Fruit fly (Drosophila melanogaster) whole organism, embryonic: ENCODE data around the gene FIG4.
A peak's percentile ranks its signal among the peaks of the same experiment; 100 is the strongest.

ENCODE experiments used
- Atf-2 ChIP-seq: fragments of 200-800 bp; sonication (Bioruptor generic); optimal IDR thresholded peaks from 2 replicates; lab custom pipeline; 2016; ENCODE audit warnings: missing biosample characterization, missing genetic modification characterization
- Atf6 ChIP-seq: fragments of 200-800 bp; sonication (Bioruptor generic); IDR thresholded peaks from 2 replicates; pipeline ENCODE4 v1.3.6; 2022; ENCODE audit warnings: missing biosample characterization, missing genetic modification characterization
- B-H1 ChIP-seq: fragments of 200-800 bp; sonication (Bioruptor generic); IDR thresholded peaks from 3 replicates; pipeline ENCODE4 v1.3.6; 2022; ENCODE audit warnings: missing biosample characterization, missing genetic modification characterization
- CG10274 ChIP-seq: fragments of 200-800 bp; sonication (Bioruptor generic); optimal IDR thresholded peaks from 3 replicates; lab custom pipeline; 2017; ENCODE audit warnings: missing biosample characterization, mild to moderate bottlenecking, missing genetic modification characterization
- CG10979 ChIP-seq: fragments of 200-800 bp; sonication (Bioruptor generic); optimal IDR thresholded peaks from 2 replicates; lab custom pipeline; 2018; ENCODE audit warnings: missing biosample characterization, mild to moderate bottlenecking, missing genetic modification characterization, moderate library complexity
- CG11085 ChIP-seq: fragments of 200-800 bp; sonication (Bioruptor generic); IDR thresholded peaks from 2 replicates; pipeline ENCODE4 v1.3.6; 2022; ENCODE audit warnings: missing biosample characterization, missing genetic modification characterization
- CG12155 ChIP-seq: fragments of 200-800 bp; sonication (Bioruptor generic); optimal IDR thresholded peaks from 3 replicates; lab custom pipeline; 2016; ENCODE audit warnings: missing biosample characterization, missing genetic modification characterization
- CG1233 ChIP-seq: fragments of 200-800 bp; sonication (Bioruptor generic); optimal IDR thresholded peaks from 4 replicates; lab custom pipeline; 2018; ENCODE audit warnings: missing biosample characterization, mild to moderate bottlenecking, missing genetic modification characterization
- CG14965 ChIP-seq: fragments of 200-800 bp; sonication (Bioruptor generic); optimal IDR thresholded peaks from 2 replicates; lab custom pipeline; 2016; ENCODE audit warnings: missing biosample characterization, missing genetic modification characterization, borderline replicate concordance
- CG15073 ChIP-seq: fragments of 200-800 bp; sonication (Bioruptor generic); optimal IDR thresholded peaks from 2 replicates; lab custom pipeline; 2016; ENCODE audit warnings: missing biosample characterization, missing genetic modification characterization
- CG15601 ChIP-seq: fragments of 200-800 bp; sonication (Bioruptor generic); optimal IDR thresholded peaks from 3 replicates; lab custom pipeline; 2019; ENCODE audit warnings: missing biosample characterization, mild to moderate bottlenecking, missing genetic modification characterization, moderate library complexity
- CG32532 ChIP-seq: fragments of 200-800 bp; sonication (Bioruptor generic); IDR thresholded peaks from 2 replicates; pipeline ENCODE4 v1.3.6; 2022; ENCODE audit warnings: missing biosample characterization, missing genetic modification characterization
- CG32772 ChIP-seq: fragments of 200-800 bp; sonication (Bioruptor generic); IDR thresholded peaks from 2 replicates; pipeline ENCODE4 v1.3.6; 2022; ENCODE audit warnings: missing biosample characterization, missing genetic modification characterization
- CG6791 ChIP-seq: fragments of 200-800 bp; sonication (Bioruptor generic); IDR thresholded peaks from 3 replicates; pipeline ENCODE4 v1.3.6; 2022; ENCODE audit warnings: missing biosample characterization, missing genetic modification characterization; ENCODE audit not compliant: partially characterized antibody
- CG7271 ChIP-seq: fragments of 200-800 bp; sonication (Bioruptor generic); optimal IDR thresholded peaks from 2 replicates; lab custom pipeline; 2018; ENCODE audit warnings: missing biosample characterization, mild to moderate bottlenecking, missing genetic modification characterization, moderate library complexity
- CG7372 ChIP-seq: fragments of 200-800 bp; sonication (Bioruptor generic); IDR thresholded peaks from 2 replicates; pipeline ENCODE4 v1.3.6; 2022; ENCODE audit warnings: missing biosample characterization, missing genetic modification characterization
- CG7839 ChIP-seq: fragments of 200-800 bp; sonication (Bioruptor generic); optimal IDR thresholded peaks from 3 replicates; lab custom pipeline; 2018; ENCODE audit warnings: missing biosample characterization, mild to moderate bottlenecking, missing genetic modification characterization, moderate library complexity
- CG8281 ChIP-seq: fragments of 200-800 bp; sonication (Bioruptor generic); optimal IDR thresholded peaks from 2 replicates; lab custom pipeline; 2018; ENCODE audit warnings: missing biosample characterization, mild to moderate bottlenecking, missing genetic modification characterization, moderate library complexity
- CG9817 ChIP-seq: fragments of 200-800 bp; sonication (Bioruptor generic); optimal IDR thresholded peaks from 2 replicates; lab custom pipeline; 2018; ENCODE audit warnings: missing biosample characterization, mild to moderate bottlenecking, missing genetic modification characterization, moderate library complexity
- D ChIP-seq, 2 experiments: fragments of 200-800 bp in 1 of 2; fragments of >200 bp in 1 of 2; sonication (Bioruptor generic) in 1 of 2; optimal IDR thresholded peaks; 2 replicates in 1 of 2; 3 replicates in 1 of 2; lab custom pipeline; 2017; ENCODE audit warnings: mild to moderate bottlenecking in 1 of 2, missing biosample characterization in 1 of 2, missing genetic modification characterization in 1 of 2, missing genetic modification reagents in 1 of 2
- Doc2 ChIP-seq: fragments of 200-800 bp; sonication (Bioruptor generic); IDR thresholded peaks from 2 replicates; pipeline ENCODE4 v1.3.6; 2022; ENCODE audit warnings: missing biosample characterization, missing genetic modification characterization
- Elba2 ChIP-seq: fragments of 200-800 bp; sonication (Bioruptor generic); optimal IDR thresholded peaks from 3 replicates; lab custom pipeline; 2016; ENCODE audit warnings: missing biosample characterization, missing genetic modification characterization
- Lhr ChIP-seq: fragments of 200-800 bp; sonication (Bioruptor generic); optimal IDR thresholded peaks from 3 replicates; lab custom pipeline; 2017; ENCODE audit warnings: mild to moderate bottlenecking, missing biosample characterization, missing genetic modification reagents, missing genetic modification characterization
- MESR4 ChIP-seq: fragments of 200-800 bp; sonication (Bioruptor generic); optimal IDR thresholded peaks from 2 replicates; lab custom pipeline; 2018; ENCODE audit warnings: missing biosample characterization, mild to moderate bottlenecking, missing genetic modification characterization, moderate library complexity
- Mad ChIP-seq: fragments of 200-800 bp; sonication (Bioruptor generic); optimal IDR thresholded peaks from 2 replicates; lab custom pipeline; 2016; ENCODE audit warnings: missing biosample characterization, missing genetic modification characterization
- NFAT ChIP-seq: fragments of 200-800 bp; sonication (Bioruptor generic); IDR thresholded peaks from 2 replicates; pipeline ENCODE4 v1.3.6; 2022; ENCODE audit warnings: missing biosample characterization, missing genetic modification characterization
- Nf-YB ChIP-seq: fragments of 200-800 bp; sonication (Bioruptor generic); optimal IDR thresholded peaks from 3 replicates; lab custom pipeline; 2019; ENCODE audit warnings: missing biosample characterization, mild to moderate bottlenecking, missing genetic modification characterization, moderate library complexity
- Ptx1 ChIP-seq: fragments of 200-800 bp; sonication (Bioruptor generic); IDR thresholded peaks from 2 replicates; pipeline ENCODE4 v1.3.6; 2022; ENCODE audit warnings: missing biosample characterization, missing genetic modification characterization
- Tbp ChIP-seq: fragments of >200 bp; optimal IDR thresholded peaks from 2 replicates; lab custom pipeline; 2018; ENCODE audit warnings: missing biosample characterization, missing genetic modification characterization
- Xbp1 ChIP-seq: fragments of 200-800 bp; sonication (Bioruptor generic); optimal IDR thresholded peaks from 3 replicates; lab custom pipeline; 2016; ENCODE audit warnings: missing biosample characterization, mild to moderate bottlenecking, missing genetic modification characterization
- bbx ChIP-seq: fragments of 200-800 bp; sonication (Bioruptor generic); IDR thresholded peaks from 2 replicates; pipeline ENCODE4 v1.3.6; 2022; ENCODE audit warnings: missing biosample characterization, missing genetic modification characterization; ENCODE audit not compliant: partially characterized antibody
- crp ChIP-seq, 2 experiments: fragments of 200-800 bp; sonication (Bioruptor generic); optimal IDR thresholded peaks; 2 replicates in 1 of 2; 3 replicates in 1 of 2; lab custom pipeline; 2017; ENCODE audit warnings: missing biosample characterization in 2 of 2, missing genetic modification characterization in 2 of 2, mild to moderate bottlenecking in 1 of 2, moderate library complexity in 1 of 2
- da ChIP-seq: fragments of 200-800 bp; sonication (Bioruptor generic); optimal IDR thresholded peaks from 2 replicates; lab custom pipeline; 2016; ENCODE audit warnings: missing biosample characterization, missing genetic modification characterization
- danr ChIP-seq: fragments of 200-800 bp; sonication (Bioruptor generic); IDR thresholded peaks from 2 replicates; pipeline ENCODE4 v1.3.6; 2022; ENCODE audit warnings: missing biosample characterization, missing genetic modification characterization
- disco-r ChIP-seq: fragments of 200-800 bp; sonication (Bioruptor generic); optimal IDR thresholded peaks from 2 replicates; lab custom pipeline; 2016; ENCODE audit warnings: missing biosample characterization, missing genetic modification characterization
- gem ChIP-seq: fragments of 200-800 bp; sonication (Bioruptor generic); optimal IDR thresholded peaks from 2 replicates; lab custom pipeline; 2019; ENCODE audit warnings: missing biosample characterization, mild to moderate bottlenecking, missing genetic modification characterization, moderate library complexity
- her ChIP-seq: fragments of 200-800 bp; sonication (Bioruptor generic); optimal IDR thresholded peaks from 2 replicates; lab custom pipeline; 2016; ENCODE audit warnings: missing biosample characterization, missing genetic modification characterization
- jing ChIP-seq: fragments of 200-800 bp; sonication (Bioruptor generic); optimal IDR thresholded peaks from 2 replicates; lab custom pipeline; 2018; ENCODE audit warnings: missing biosample characterization, mild to moderate bottlenecking, missing genetic modification characterization
- onecut ChIP-seq: fragments of 200-800 bp; sonication (Bioruptor generic); IDR thresholded peaks from 2 replicates; pipeline ENCODE4 v1.3.6; 2022; ENCODE audit warnings: missing biosample characterization, missing genetic modification characterization
- org-1 ChIP-seq: fragments of 200-800 bp; sonication (Bioruptor generic); optimal IDR thresholded peaks from 2 replicates; lab custom pipeline; 2017; ENCODE audit warnings: missing biosample characterization, missing genetic modification characterization
- otp ChIP-seq: fragments of 200-800 bp; sonication (Bioruptor generic); IDR thresholded peaks from 3 replicates; pipeline ENCODE4, ENCODE4 v1.3.6; 2022; ENCODE audit warnings: missing biosample characterization, missing genetic modification characterization
- pita ChIP-seq: fragments of 200-800 bp; sonication (Bioruptor generic); optimal IDR thresholded peaks from 2 replicates; lab custom pipeline; 2017; ENCODE audit warnings: missing biosample characterization, mild to moderate bottlenecking, missing genetic modification characterization
- pnt ChIP-seq: fragments of 200-800 bp; sonication (Bioruptor generic); optimal IDR thresholded peaks from 3 replicates; lab custom pipeline; 2016; ENCODE audit warnings: missing biosample characterization, missing genetic modification characterization
- psq ChIP-seq: fragments of 200-800 bp; sonication (Bioruptor generic); optimal IDR thresholded peaks from 2 replicates; lab custom pipeline; 2017; ENCODE audit warnings: missing biosample characterization, missing genetic modification characterization
- slp2 ChIP-seq: fragments of 200-800 bp; sonication (Bioruptor generic); optimal IDR thresholded peaks from 2 replicates; lab custom pipeline; 2016; ENCODE audit warnings: missing biosample characterization, missing genetic modification characterization
- sna ChIP-seq: fragments of 200-800 bp; sonication (Bioruptor generic); IDR thresholded peaks from 2 replicates; pipeline ENCODE4 v1.3.6; 2022; ENCODE audit warnings: missing biosample characterization, missing genetic modification characterization; ENCODE audit not compliant: partially characterized antibody
- stc ChIP-seq: fragments of 200-800 bp; sonication (Bioruptor generic); IDR thresholded peaks from 2 replicates; pipeline ENCODE4 v1.3.6; 2022; ENCODE audit warnings: missing biosample characterization, missing genetic modification characterization
- vvl ChIP-seq: fragments of 200-800 bp; sonication (Bioruptor generic); IDR thresholded peaks from 2 replicates; pipeline ENCODE4 v1.3.6; 2022; ENCODE audit warnings: missing biosample characterization, missing genetic modification characterization
- yki ChIP-seq: fragments of >200 bp; optimal IDR thresholded peaks from 3 replicates; lab custom pipeline; 2018
- zen2 ChIP-seq: fragments of 200-800 bp; sonication (Bioruptor generic); IDR thresholded peaks from 3 replicates; pipeline ENCODE4 v1.3.6; 2022; ENCODE audit warnings: missing biosample characterization, missing genetic modification characterization; ENCODE audit not compliant: partially characterized antibody

FIG4 gene

dm6 chr2L:4454009-4454689, 10.8 kb upstream of the FIG4 start, which contains the start of the genes Secp43 and ND-B8 (continued):
- TF ChIP-seq Ptx1 (GFP tag; lab: Robert Waterston, UW) (no peak), gem (tag; lab: Kevin White, UChicago) (no peak), org-1 (no peak), psq (GFP tag; lab: Kevin White, UChicago) (no peak), Nf-YB (GFP tag; lab: Kevin White, UChicago) (no peak), jing (no peak), slp2 (GFP tag; lab: Kevin White, UChicago) (no peak), disco-r (no peak), NFAT (GFP tag; lab: Robert Waterston, UW) (no peak), da (GFP tag; lab: Kevin White, UChicago) (no peak), CG7839 (tag; lab: Kevin White, UChicago) (no peak), B-H1 (GFP tag; lab: Robert Waterston, UW) (no peak), Mad (GFP tag; lab: Kevin White, UChicago) (no peak), CG1233 (GFP tag; lab: Kevin White, UChicago) (no peak), CG10274 (GFP tag; lab: Kevin White, UChicago) (no peak), Doc2 (GFP tag; lab: Robert Waterston, UW) (no peak), CG15073 (GFP tag; lab: Kevin White, UChicago) (no peak), pita (peak; percentile 90), zen2 (GFP tag; lab: Robert Waterston, UW) (peak; percentile 54; the same call in 1 of the 3 replicates), vvl (GFP tag; lab: Robert Waterston, UW) (peak; percentile 57; the same call in 1 of the 2 replicates), CG7271 (no peak), CG8281 (tag; lab: Kevin White, UChicago) (no peak), CG6791 (peak; percentile 86), CG7372 (no peak), her (GFP tag; lab: Kevin White, UChicago) (no peak), CG15601 (tag; lab: Kevin White, UChicago) (no peak), pnt (GFP tag; lab: Kevin White, UChicago) (no peak), onecut (GFP tag; lab: Robert Waterston, UW) (no peak), D (optimal IDR thresholded peaks at IDR 0.05; lab: Kevin White, UChicago) (no peak), D (GFP tag; optimal IDR thresholded peaks at IDR 0.05; lab: Kevin White, UChicago) (no peak), CG14965 (GFP tag; lab: Kevin White, UChicago) (no peak), sna (GFP tag; lab: Robert Waterston, UW) (peak; percentile 44; the same call in 1 of the 2 replicates), CG32772 (GFP tag; lab: Robert Waterston, UW) (no peak), stc (GFP tag; lab: Robert Waterston, UW) (no peak), Lhr (peak; percentile 70), yki (lab: Kevin White, UChicago) (no peak), CG9817 (tag; lab: Kevin White, UChicago) (no peak), Atf-2 (no peak), MESR4 (GFP tag; lab: Kevin White, UChicago) (peak; percentile 67), Atf6 (GFP tag; lab: Robert Waterston, UW) (0 out of 2 replicates have a peak, but pooled peaks have one; percentile 13), bbx (GFP tag; lab: Robert Waterston, UW) (peak; percentile 81), Elba2 (no peak), CG11085 (GFP tag; lab: Robert Waterston, UW) (no peak), Xbp1 (peak; percentile 0), Tbp (GFP tag; lab: Kevin White, UChicago) (no peak), CG12155 (GFP tag; lab: Kevin White, UChicago) (no peak), otp (GFP tag; lab: Robert Waterston, UW) (no peak), CG32532 (GFP tag; lab: Robert Waterston, UW) (no peak), crp (GFP tag; optimal IDR thresholded peaks at IDR 0.05; lab: Kevin White, UChicago) (peak in 1 of 2 experiments; percentile 58), CG10979 (tag; lab: Kevin White, UChicago) (no peak), danr (no peak)
